Worm (Caenorhabditis elegans) whole organism, L3 larva: ENCODE data around the gene ddx-19.

ENCODE experiments used
- fos-1 ChIP-seq: fragments of 150-350 bp; optimal IDR thresholded peaks from 2 replicates; lab custom pipeline; 2014; ENCODE audit warnings: missing biosample characterization, missing genetic modification characterization
- snpc-4 ChIP-seq: fragments of 150-350 bp; optimal IDR thresholded peaks from 2 replicates; lab custom pipeline; 2014; ENCODE audit warnings: missing biosample characterization, missing genetic modification characterization
- zag-1 ChIP-seq: fragments of 150-350 bp; optimal IDR thresholded peaks from 2 replicates; lab custom pipeline; 2014; ENCODE audit warnings: missing biosample characterization, missing genetic modification characterization

DNA sequence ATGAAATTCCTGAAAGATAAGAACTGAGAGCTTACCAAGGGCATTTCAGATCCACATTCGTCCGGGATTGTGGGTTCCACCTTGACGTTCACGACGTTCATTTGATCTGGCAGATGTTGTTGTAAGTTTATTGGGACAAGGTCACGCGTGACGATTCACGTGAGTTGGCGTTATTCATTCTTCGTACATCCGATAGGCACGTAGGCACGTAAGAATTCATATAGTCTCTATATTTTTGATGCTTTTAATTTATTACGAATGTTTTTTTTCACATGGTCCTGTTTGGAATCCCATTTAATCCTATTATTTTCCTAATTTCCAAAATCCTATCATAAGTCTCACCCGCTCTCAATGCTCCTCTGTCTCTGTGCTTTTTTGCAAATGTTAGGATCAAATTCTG lies 27.2 kb downstream of the ddx-19 start, which contains the start of gene B0457.4:
- TF ChIP-seq fos-1 (tag; lab: Kevin White, UChicago) (no peak), zag-1 (tag; lab: Kevin White, UChicago) (no peak), snpc-4 (no peak)
